Fruit fly (Drosophila melanogaster): ENCODE data around the gene mRpL9.

Gene mRpL9

DNA sequence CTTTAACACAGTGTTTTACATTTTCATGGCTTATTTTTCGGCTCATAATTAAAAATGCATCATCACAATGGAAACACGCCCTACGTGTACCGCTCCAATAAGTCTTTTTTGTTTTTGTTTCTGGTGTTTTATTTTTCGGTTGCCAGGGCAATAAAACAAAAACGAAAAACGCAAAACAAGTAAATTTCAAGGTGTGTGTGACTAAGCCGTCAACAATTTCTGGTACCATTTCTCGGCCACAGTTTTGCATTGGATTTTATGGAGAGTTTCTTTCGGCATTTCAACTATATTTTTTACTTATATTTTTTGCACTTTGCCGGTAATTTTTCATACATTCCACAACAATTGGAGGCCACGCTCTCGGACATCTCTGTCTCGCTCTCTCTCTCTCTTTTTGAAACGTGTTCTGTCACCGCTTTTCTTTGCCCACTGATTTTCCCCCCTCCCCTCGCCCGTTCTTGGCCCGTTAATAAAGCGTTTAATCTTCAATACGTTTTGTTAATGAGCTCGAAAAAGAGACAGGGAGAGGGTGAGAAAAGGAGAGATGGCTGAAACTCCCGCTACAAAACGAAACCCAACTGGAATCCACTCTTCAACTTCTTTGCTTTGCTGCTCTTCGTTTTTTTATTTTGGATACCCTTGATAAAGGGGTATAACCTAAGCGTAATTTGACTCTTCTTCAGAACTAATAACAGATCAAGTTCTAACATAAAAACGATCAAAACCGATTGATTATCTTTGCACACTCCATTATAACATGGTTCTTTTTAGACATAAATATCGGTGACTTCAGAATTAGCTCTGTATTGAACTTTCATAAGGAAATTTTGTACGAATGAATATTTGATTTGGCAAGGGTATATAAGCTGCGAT is 37.3 kb upstream of the mRpL9 start (continued):
- no peak for TF ChIP-seq mirr (GFP tag; optimal IDR thresholded peaks at IDR 0.05)
- TF ChIP-seq CG6254 (GFP tag; optimal IDR thresholded peaks at IDR 0.05) = peak; percentile 3
- no peak for TF ChIP-seq Elba2 (GFP tag; optimal IDR thresholded peaks at IDR 0.05)
- TF ChIP-seq sob (GFP tag; IDR thresholded peaks at IDR 0.05) = no peak
- TF ChIP-seq Eip74EF (GFP tag; optimal IDR thresholded peaks at IDR 0.05) = peak in 1 of 2 experiments; percentile 25
- TF ChIP-seq Hr39 (optimal IDR thresholded peaks at IDR 0.05) = no peak
- TF ChIP-seq Trl (optimal IDR thresholded peaks at IDR 0.05) = peak; percentile 15 to 45
- TF ChIP-seq Trl (GFP tag; optimal IDR thresholded peaks at IDR 0.05) = no peak
- peak; percentile 6 for TF ChIP-seq CG9727 (GFP tag; optimal IDR thresholded peaks at IDR 0.05)
- no peak for TF ChIP-seq zen (tag; optimal IDR thresholded peaks at IDR 0.05)
- TF ChIP-seq CG3065 (GFP tag; optimal IDR thresholded peaks at IDR 0.05) = no peak
- no peak for TF ChIP-seq CG4820 (GFP tag; optimal IDR thresholded peaks at IDR 0.05)
- no peak for TF ChIP-seq fd64A (GFP tag; optimal IDR thresholded peaks at IDR 0.05)
- TF ChIP-seq Myb (GFP tag; optimal IDR thresholded peaks at IDR 0.05) = peak; percentile 7
- TF ChIP-seq mam (GFP tag; optimal IDR thresholded peaks at IDR 0.05) = no peak
- no peak for TF ChIP-seq CG32772 (GFP tag; IDR thresholded peaks at IDR 0.05)
- no peak for TF ChIP-seq CG8359 (GFP tag; optimal IDR thresholded peaks at IDR 0.05; ENCODE audit: borderline replicate concordance)
- no peak for TF ChIP-seq jing (GFP tag; optimal IDR thresholded peaks at IDR 0.05)
- TF ChIP-seq ken (GFP tag; IDR thresholded peaks at IDR 0.05) = no peak
- no peak for TF ChIP-seq Ets65A (GFP tag)
- no peak for TF ChIP-seq CG13894 (tag; optimal IDR thresholded peaks at IDR 0.05)
- no peak for TF ChIP-seq Rx (GFP tag; IDR thresholded peaks at IDR 0.05)
- TF ChIP-seq pum (GFP tag; optimal IDR thresholded peaks at IDR 0.05) = peak; percentile 20
- TF ChIP-seq lilli (GFP tag; optimal IDR thresholded peaks at IDR 0.05) = no peak
- no peak for TF ChIP-seq tap (tag; optimal IDR thresholded peaks at IDR 0.05)
- peak; percentile 15 for TF ChIP-seq CG6765 (GFP tag; optimal IDR thresholded peaks at IDR 0.05)
- TF ChIP-seq Hr51 (GFP tag; optimal IDR thresholded peaks at IDR 0.05) = peak in 1 of 2 experiments; percentile 18
- no peak for TF ChIP-seq CG4282 (GFP tag; optimal IDR thresholded peaks at IDR 0.05)
- TF ChIP-seq rib (GFP tag; IDR thresholded peaks at IDR 0.05) = no peak
- TF ChIP-seq CG16813 (GFP tag; IDR thresholded peaks at IDR 0.05; ENCODE audit: partially characterized antibody) = no peak
- TF ChIP-seq Six4 (GFP tag; optimal IDR thresholded peaks at IDR 0.05) = no peak
- no peak for TF ChIP-seq Sry-β (GFP tag; optimal IDR thresholded peaks at IDR 0.05)
- TF ChIP-seq zfh2 (GFP tag; optimal IDR thresholded peaks at IDR 0.05) = peak; percentile 32
- no peak for TF ChIP-seq stwl (tag; optimal IDR thresholded peaks at IDR 0.05)
- peak; percentile 38 for TF ChIP-seq Asciz (GFP tag; optimal IDR thresholded peaks at IDR 0.05)
- no peak for TF ChIP-seq CG10209 (GFP tag; optimal IDR thresholded peaks at IDR 0.05)
- TF ChIP-seq Oli (tag; optimal IDR thresholded peaks at IDR 0.05) = no peak
- TF ChIP-seq CG18476 (GFP tag; optimal IDR thresholded peaks at IDR 0.05) = no peak
- TF ChIP-seq CG10147 (GFP tag; optimal IDR thresholded peaks at IDR 0.05) = peak; percentile 19

DNA sequence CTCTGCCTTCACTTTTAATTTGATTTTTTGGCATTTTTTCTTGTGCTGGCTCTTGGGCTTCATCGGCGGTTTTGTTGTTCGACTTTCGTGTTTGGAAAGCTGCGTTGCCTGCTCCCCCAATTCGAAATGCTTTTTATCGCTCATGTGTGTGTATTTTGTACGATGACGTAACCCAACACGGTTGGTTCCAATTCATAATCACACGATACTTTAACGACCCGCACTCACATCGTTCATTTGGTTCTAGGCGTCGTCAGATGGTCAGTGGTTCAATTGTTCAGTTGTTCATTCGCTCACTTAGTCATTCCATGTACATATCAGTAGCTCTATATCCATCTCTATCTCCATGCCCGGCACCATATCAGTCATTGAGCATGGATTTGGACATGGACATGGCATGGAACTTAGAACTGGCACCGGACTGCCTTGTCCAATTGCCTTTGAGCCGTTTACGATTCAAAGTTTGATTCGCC is 36.6 kb upstream of the mRpL9 start:
- TF ChIP-seq CG8281 (tag; optimal IDR thresholded peaks at IDR 0.05) = peak; percentile 100
- peak in 1 of 2 experiments; percentile 88 for TF ChIP-seq Pdp1 (GFP tag; optimal IDR thresholded peaks at IDR 0.05)
- no peak for TF ChIP-seq salm (tag; optimal IDR thresholded peaks at IDR 0.05)
- no peak for TF ChIP-seq CG17186 (GFP tag; optimal IDR thresholded peaks at IDR 0.05)
- TF ChIP-seq chinmo (GFP tag; IDR thresholded peaks at IDR 0.05; ENCODE audit: partially characterized antibody) = 0 out of 4 replicates have a peak, but pooled peaks have one; percentile 4
- TF ChIP-seq luna (GFP tag; optimal IDR thresholded peaks at IDR 0.05) = no peak
- 0 out of 3 replicates have a peak, but pooled peaks have one; percentile 12 for TF ChIP-seq ken (GFP tag; IDR thresholded peaks at IDR 0.05)
- TF ChIP-seq dpn (GFP tag; optimal IDR thresholded peaks at IDR 0.05) = no peak
- TF ChIP-seq crc (GFP tag; optimal IDR thresholded peaks at IDR 0.05) = no peak
- peak; percentile 59 for TF ChIP-seq mirr (GFP tag; optimal IDR thresholded peaks at IDR 0.05)
- TF ChIP-seq Dbx (GFP tag; IDR thresholded peaks at IDR 0.05) = no peak
- peak; percentile 37 for TF ChIP-seq sens (GFP tag)
- TF ChIP-seq CG30403 (GFP tag; optimal IDR thresholded peaks at IDR 0.05) = peak; percentile 15
- peak; percentile 24; the same call in 1 of the 2 replicates for TF ChIP-seq bbx (GFP tag; IDR thresholded peaks at IDR 0.05; ENCODE audit: partially characterized antibody)
